Worm (Caenorhabditis elegans): ENCODE results near the gene art-1.

The art-1 gene

ce11 chrII:6930072-6930471 is 42.0 kb downstream of the art-1 start:
- peak; percentile 45 for TF ChIP-seq C34F6.9 (tag; optimal IDR thresholded peaks at IDR 0.05)
- TF ChIP-seq unc-55 (GFP tag; optimal IDR thresholded peaks at IDR 0.05), result peak; percentile 58
- TF ChIP-seq mdl-1 (tag; optimal IDR thresholded peaks at IDR 0.05), result no peak
- no peak for TF ChIP-seq lsy-2 (tag; optimal IDR thresholded peaks at IDR 0.05)
- TF ChIP-seq F13H6.1 (tag; optimal IDR thresholded peaks at IDR 0.05), result no peak
- TF ChIP-seq lin-11 (tag; optimal IDR thresholded peaks at IDR 0.05), result no peak
- no peak for TF ChIP-seq ztf-11 (tag; optimal IDR thresholded peaks at IDR 0.05)

- TF ChIP-seq ztf-1 (GFP tag; conservative IDR thresholded peaks at IDR 0.05) (no peak), alr-1 (tag; optimal IDR thresholded peaks at IDR 0.05) (no peak), aly-2 (tag; optimal IDR thresholded peaks at IDR 0.05) (no peak), elt-3 (tag; optimal IDR thresholded peaks at IDR 0.05) (no peak), nhr-23 (tag; optimal IDR thresholded peaks at IDR 0.05) (no peak), nhr-21 (tag; optimal IDR thresholded peaks at IDR 0.05) (no peak), sem-4 (tag; optimal IDR thresholded peaks at IDR 0.05) (no peak), crh-2 (tag; optimal IDR thresholded peaks at IDR 0.05) (peak; percentile 59), nhr-12 (tag; optimal IDR thresholded peaks at IDR 0.05) (no peak), lsy-2 (tag; optimal IDR thresholded peaks at IDR 0.05) (peak in 1 of 2 experiments; percentile 66), nhr-129 (tag; optimal IDR thresholded peaks at IDR 0.05) (peak; percentile 63), skn-1 (tag; optimal IDR thresholded peaks at IDR 0.05) (peak; percentile 28), C34F6.9 (tag; optimal IDR thresholded peaks at IDR 0.05) (peak; percentile 80), fos-1 (tag; optimal IDR thresholded peaks at IDR 0.05) (peak; percentile 11), sma-9 (GFP tag; optimal IDR thresholded peaks at IDR 0.05) (peak; percentile 77), sma-9 (tag; optimal IDR thresholded peaks at IDR 0.05) (no peak), unc-55 (GFP tag; optimal IDR thresholded peaks at IDR 0.05) (peak; percentile 45), nhr-25 (tag; optimal IDR thresholded peaks at IDR 0.05) (peak; percentile 38), snpc-4 (tag; optimal IDR thresholded peaks at IDR 0.05) (peak; percentile 2), zag-1 (tag; optimal IDR thresholded peaks at IDR 0.05) (no peak), nhr-6 (tag; optimal IDR thresholded peaks at IDR 0.05) (peak; percentile 66), nhr-10 (tag; optimal IDR thresholded peaks at IDR 0.05) (no peak), ZK546.5 (tag; optimal IDR thresholded peaks at IDR 0.05) (no peak), dmd-4 (tag; optimal IDR thresholded peaks at IDR 0.05) (no peak), ceh-16 (tag; optimal IDR thresholded peaks at IDR 0.05) (no peak), F13H6.1 (tag; optimal IDR thresholded peaks at IDR 0.05) (peak; percentile 59), lin-39 (tag; optimal IDR thresholded peaks at IDR 0.05) (no peak), egl-27 (tag; optimal IDR thresholded peaks at IDR 0.05) (no peak)
These were observed 43.6 kb downstream of the art-1 start, which contains the start of gene flcn-1 for ce11 chrII:6928416-6928815. TSS of gene flcn-1 (plus strand) at chrII:6928763.

DNA sequence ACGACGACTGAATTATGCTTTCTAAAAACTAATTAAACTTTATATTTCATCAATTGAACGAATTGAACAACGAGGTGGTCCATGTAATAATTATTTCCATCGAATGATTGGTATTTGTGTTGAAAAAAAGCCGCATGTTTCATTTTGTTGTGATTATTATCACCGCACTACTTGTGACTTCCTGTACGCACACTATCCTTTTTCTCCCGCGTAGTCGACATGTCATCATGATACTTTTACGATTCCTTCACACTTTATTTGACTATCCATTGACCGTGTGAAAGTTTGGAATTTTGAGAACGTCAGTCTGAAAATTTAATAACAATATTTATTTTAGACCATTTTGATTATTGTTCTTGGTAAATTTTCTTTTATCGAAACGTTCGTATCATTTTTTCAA is 44.4 kb downstream of the art-1 start, which contains the start of gene F22D3.4:
F22D3.4 (minus strand) TSS at position 1 of the 400 bp plus-strand sequence.
- TF ChIP-seq lin-13 (GFP tag; optimal IDR thresholded peaks at IDR 0.05) (no peak), mab-5 (tag; optimal IDR thresholded peaks at IDR 0.05) (no peak), nhr-6 (tag; optimal IDR thresholded peaks at IDR 0.05) (no peak), unc-55 (GFP tag; optimal IDR thresholded peaks at IDR 0.05) (no peak), mbf-1 (tag; optimal IDR thresholded peaks at IDR 0.05) (no peak), elt-1 (tag; optimal IDR thresholded peaks at IDR 0.05) (no peak), ceh-82 (tag; optimal IDR thresholded peaks at IDR 0.05) (no peak), egl-27 (tag; optimal IDR thresholded peaks at IDR 0.05) (no peak), gmeb-1 (tag; optimal IDR thresholded peaks at IDR 0.05) (no peak), nhr-129 (tag; optimal IDR thresholded peaks at IDR 0.05) (no peak), ztf-11 (tag; optimal IDR thresholded peaks at IDR 0.05) (no peak)

ce11 chrII:6927034-6927433 is 45.0 kb downstream of the art-1 start:
- TF ChIP-seq sma-9 (GFP tag; optimal IDR thresholded peaks at IDR 0.05), result peak; percentile 73
- no peak for TF ChIP-seq sma-9 (tag; optimal IDR thresholded peaks at IDR 0.05)
- no peak for TF ChIP-seq nhr-77 (tag; optimal IDR thresholded peaks at IDR 0.05)

ce11 chrII:6926488-6926887 is 45.5 kb downstream of the art-1 start:
- TF ChIP-seq nhr-6 (tag; optimal IDR thresholded peaks at IDR 0.05), result no peak
- TF ChIP-seq lin-39 (tag; optimal IDR thresholded peaks at IDR 0.05), result no peak
- TF ChIP-seq dmd-4 (tag; optimal IDR thresholded peaks at IDR 0.05), result no peak
- TF ChIP-seq C34F6.9 (tag; optimal IDR thresholded peaks at IDR 0.05), result peak; percentile 77
- peak; percentile 82 for TF ChIP-seq blmp-1 (tag; optimal IDR thresholded peaks at IDR 0.05; ENCODE audit: insufficient read depth)
- peak; percentile 65 for TF ChIP-seq egl-27 (tag; optimal IDR thresholded peaks at IDR 0.05)
- no peak for TF ChIP-seq alr-1 (tag; optimal IDR thresholded peaks at IDR 0.05)
- TF ChIP-seq nhr-10 (tag; optimal IDR thresholded peaks at IDR 0.05), result no peak
- peak; percentile 60 for TF ChIP-seq Y55F3AM.14 (GFP tag; optimal IDR thresholded peaks at IDR 0.05)
- peak; percentile 43 for TF ChIP-seq lin-11 (tag; optimal IDR thresholded peaks at IDR 0.05)
- TF ChIP-seq nhr-11 (tag; optimal IDR thresholded peaks at IDR 0.05), result no peak
- TF ChIP-seq elt-3 (tag; optimal IDR thresholded peaks at IDR 0.05), result no peak
- TF ChIP-seq lin-13 (GFP tag; optimal IDR thresholded peaks at IDR 0.05), result peak; percentile 39
- no peak for TF ChIP-seq unc-39 (tag; optimal IDR thresholded peaks at IDR 0.05)
- no peak for TF ChIP-seq aly-2 (tag; optimal IDR thresholded peaks at IDR 0.05)
- TF ChIP-seq sma-3 (GFP tag; optimal IDR thresholded peaks at IDR 0.05), result peak; percentile 55
- peak; percentile 45 to 77 for TF ChIP-seq lsy-2 (tag; optimal IDR thresholded peaks at IDR 0.05)
- no peak for TF ChIP-seq ceh-82 (tag; optimal IDR thresholded peaks at IDR 0.05)
- TF ChIP-seq elt-1 (tag; optimal IDR thresholded peaks at IDR 0.05), result no peak
- TF ChIP-seq ztf-1 (GFP tag; conservative IDR thresholded peaks at IDR 0.05), result no peak
- no peak for TF ChIP-seq nhr-12 (tag; optimal IDR thresholded peaks at IDR 0.05)
- TF ChIP-seq crh-2 (tag; optimal IDR thresholded peaks at IDR 0.05), result peak; percentile 86
- TF ChIP-seq nhr-23 (tag; optimal IDR thresholded peaks at IDR 0.05), result no peak
- TF ChIP-seq sma-9 (GFP tag; optimal IDR thresholded peaks at IDR 0.05), result peak; percentile 80
- TF ChIP-seq sma-9 (tag; optimal IDR thresholded peaks at IDR 0.05), result no peak
- peak; percentile 20 for TF ChIP-seq mab-5 (tag; optimal IDR thresholded peaks at IDR 0.05)
- TF ChIP-seq fos-1 (tag; optimal IDR thresholded peaks at IDR 0.05), result peak; percentile 92

All from whole organism, L2 larva.